Worm (Caenorhabditis elegans): ENCODE data around the gene Y57G11C.33.

The Y57G11C.33 gene

DNA sequence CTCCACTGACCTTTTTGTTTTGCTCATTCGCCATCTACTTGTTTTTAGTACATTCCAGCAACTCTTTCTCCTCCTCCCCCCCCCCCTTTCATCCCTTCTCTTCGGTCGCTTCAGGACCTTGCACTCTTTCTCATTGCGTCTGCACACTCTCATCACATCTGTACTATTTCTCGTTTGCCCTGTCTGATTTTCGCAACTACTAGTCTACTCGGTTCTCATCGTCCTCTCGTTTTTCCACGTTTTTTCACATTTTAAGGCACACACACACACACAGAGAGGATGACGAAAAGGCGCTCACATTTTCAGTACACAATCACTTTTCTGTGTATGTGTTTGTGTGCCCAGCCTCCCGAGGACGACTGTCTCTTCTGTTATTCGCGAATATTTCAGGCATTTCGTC is 36.3 kb upstream of the Y57G11C.33 start (continued):
- TF ChIP-seq dve-1 (tag; optimal IDR thresholded peaks at IDR 0.05; ENCODE audit: insufficient read depth) (peak; percentile 60), gei-8 (GFP tag; optimal IDR thresholded peaks at IDR 0.05) (no peak), ceh-62 (tag; optimal IDR thresholded peaks at IDR 0.05) (no peak), nhr-76 (tag; optimal IDR thresholded peaks at IDR 0.05) (no peak), hmg-1.1 (GFP tag; IDR thresholded peaks at IDR 0.05) (peak; percentile 68), nhr-111 (GFP tag; optimal IDR thresholded peaks at IDR 0.05) (no peak), vab-7 (GFP tag; IDR thresholded peaks at IDR 0.05) (0 out of 2 replicates have a peak, but pooled peaks have one; percentile 14), Y48G9A.11 (GFP tag; IDR thresholded peaks at IDR 0.05) (no peak), daf-19 (GFP tag; conservative IDR thresholded peaks at IDR 0.05) (no peak), mep-1 (tag; optimal IDR thresholded peaks at IDR 0.05) (peak; percentile 51), Y5F2A.4 (GFP tag; optimal IDR thresholded peaks at IDR 0.05) (no peak), Y75B8A.6 (GFP tag; IDR thresholded peaks at IDR 0.05) (no peak), aha-1 (tag) (peak; percentile 87), nhr-6 (tag; optimal IDR thresholded peaks at IDR 0.05) (peak; percentile 11), nhr-28 (tag; optimal IDR thresholded peaks at IDR 0.05) (peak; percentile 56), snpc-1.2 (GFP tag; IDR thresholded peaks at IDR 0.05) (no peak), daf-8 (GFP tag; IDR thresholded peaks at IDR 0.05) (no peak), hlh-11 (tag; optimal IDR thresholded peaks at IDR 0.05) (peak; percentile 68), hif-1 (tag; optimal IDR thresholded peaks at IDR 0.05) (peak in 1 of 2 experiments; percentile 41), F26F4.8 (GFP tag; conservative IDR thresholded peaks at IDR 0.05) (no peak), dpl-1 (GFP tag; optimal IDR thresholded peaks at IDR 0.05) (no peak), pha-4 (GFP tag; IDR thresholded peaks at IDR 0.05) (no peak), pha-4 (tag; optimal IDR thresholded peaks at IDR 0.05) (peak; percentile 13), lin-13 (GFP tag; optimal IDR thresholded peaks at IDR 0.05) (no peak), dmd-9 (GFP tag; IDR thresholded peaks at IDR 0.05) (no peak), nhr-25 (tag; optimal IDR thresholded peaks at IDR 0.05; ENCODE audit: borderline replicate concordance, insufficient read depth) (no peak), zip-2 (tag; optimal IDR thresholded peaks at IDR 0.05) (no peak)

- TF ChIP-seq daf-12 (tag; optimal IDR thresholded peaks at IDR 0.05) (no peak), unc-62 (GFP tag; optimal IDR thresholded peaks at IDR 0.05 in 1 of 2) (peak in 1 of 2 experiments; percentile 71), unc-62 (tag; optimal IDR thresholded peaks at IDR 0.05) (no peak), snpc-1.2 (GFP tag; IDR thresholded peaks at IDR 0.05) (no peak), set-16 (GFP tag; IDR thresholded peaks at IDR 0.05) (peak; percentile 18; the same call in 1 of the 2 replicates), lir-3 (tag; optimal IDR thresholded peaks at IDR 0.05) (no peak), nhr-6 (tag; optimal IDR thresholded peaks at IDR 0.05) (no peak), D1046.2 (GFP tag; IDR thresholded peaks at IDR 0.05) (0 out of 2 replicates have a peak, but pooled peaks have one; percentile 6)
These were observed 35.8 kb upstream of the Y57G11C.33 start for ce11 chrIV:14621117-14621516.

DNA sequence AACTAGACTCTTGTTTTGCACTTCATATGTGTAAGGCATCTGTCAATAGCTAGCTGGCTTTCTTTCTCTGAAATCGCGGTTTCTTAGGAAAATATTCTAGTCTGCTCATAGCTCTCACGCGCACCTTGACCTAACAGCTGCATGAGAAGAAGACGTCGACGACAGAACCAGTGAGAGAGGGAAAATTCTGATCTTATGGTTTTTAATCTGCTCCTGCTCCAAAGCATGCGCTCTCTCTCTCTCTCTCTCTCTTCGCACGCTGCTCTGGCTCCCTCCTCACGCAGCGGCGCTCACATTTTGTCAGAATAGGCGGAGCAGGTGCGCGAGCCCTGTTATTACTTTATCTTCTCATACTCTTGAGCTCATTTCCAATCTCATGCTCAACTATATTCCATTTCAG is 34.8 kb upstream of the Y57G11C.33 start:
- TF ChIP-seq tra-1 (GFP tag; IDR thresholded peaks at IDR 0.05) (no peak), nhr-11 (tag; optimal IDR thresholded peaks at IDR 0.05) (peak; percentile 82), mdl-1 (tag; optimal IDR thresholded peaks at IDR 0.05) (peak in 1 of 2 experiments; percentile 36), rbr-2 (tag; optimal IDR thresholded peaks at IDR 0.05) (peak; percentile 22), ceh-62 (tag; optimal IDR thresholded peaks at IDR 0.05) (no peak), lin-1 (GFP tag; IDR thresholded peaks at IDR 0.05) (no peak), zip-11 (GFP tag; IDR thresholded peaks at IDR 0.05) (no peak), Y48G9A.11 (GFP tag; IDR thresholded peaks at IDR 0.05) (no peak), F49E8.2 (tag; optimal IDR thresholded peaks at IDR 0.05; ENCODE audit: borderline replicate concordance) (no peak), zag-1 (tag; optimal IDR thresholded peaks at IDR 0.05) (no peak), nhr-111 (GFP tag; optimal IDR thresholded peaks at IDR 0.05) (no peak), set-16 (GFP tag; IDR thresholded peaks at IDR 0.05) (peak; percentile 66), unc-62 (GFP tag; optimal IDR thresholded peaks at IDR 0.05 in 1 of 2) (peak in 1 of 2 experiments; percentile 27), unc-62 (tag; optimal IDR thresholded peaks at IDR 0.05) (no peak), mep-1 (tag; optimal IDR thresholded peaks at IDR 0.05) (peak; percentile 17), spr-1 (tag; optimal IDR thresholded peaks at IDR 0.05) (peak; percentile 14), ama-1 (optimal IDR thresholded peaks at IDR 0.05) (no peak), lim-7 (GFP tag; IDR thresholded peaks at IDR 0.05) (no peak), Y75B8A.6 (GFP tag; IDR thresholded peaks at IDR 0.05) (no peak), egl-43 (GFP tag; IDR thresholded peaks at IDR 0.05) (0 out of 2 replicates have a peak, but pooled peaks have one; percentile 35), zfp-3 (GFP tag; conservative IDR thresholded peaks at IDR 0.05) (no peak), zip-2 (tag; optimal IDR thresholded peaks at IDR 0.05) (no peak), hlh-30 (tag; optimal IDR thresholded peaks at IDR 0.05; ENCODE audit: insufficient read depth) (peak; percentile 74), sdz-12 (GFP tag; optimal IDR thresholded peaks at IDR 0.05) (no peak), attf-4 (tag; optimal IDR thresholded peaks at IDR 0.05) (no peak)

Data from whole organism, L4 larva.